Worm (Caenorhabditis elegans) whole organism, L3 larva: ENCODE measurements around the gene inx-1.

Source experiments
- R02D3.7 ChIP-seq: fragments of 150-350 bp; optimal IDR thresholded peaks from 2 replicates; lab custom pipeline; 2014; ENCODE audit warnings: missing biosample characterization, missing genetic modification characterization
- ama-1 ChIP-seq: fragments of 150-350 bp; optimal IDR thresholded peaks from 2 replicates; lab custom pipeline; 2018
- ceh-28 ChIP-seq: fragments of 150-350 bp; optimal IDR thresholded peaks from 2 replicates; lab custom pipeline; 2014; ENCODE audit warnings: missing biosample characterization, missing genetic modification reagents, missing genetic modification characterization
- egl-27 ChIP-seq: sonication (generic microtip); optimal IDR thresholded peaks from 4 replicates; lab custom pipeline; 2017; ENCODE audit warnings: missing biosample characterization, missing genetic modification reagents, missing genetic modification characterization
- elt-1 ChIP-seq: fragments of 150-350 bp; optimal IDR thresholded peaks from 2 replicates; lab custom pipeline; 2014; ENCODE audit warnings: missing biosample characterization, missing genetic modification characterization
- fkh-2 ChIP-seq: fragments of 150-350 bp; optimal IDR thresholded peaks from 2 replicates; lab custom pipeline; 2014; ENCODE audit warnings: missing biosample characterization, missing genetic modification reagents, missing genetic modification characterization
- lin-39 ChIP-seq: fragments of 150-350 bp; optimal IDR thresholded peaks from 2 replicates; lab custom pipeline; 2018; ENCODE audit warnings: missing biosample characterization, missing genetic modification reagents, missing genetic modification characterization
- nhr-12 ChIP-seq: fragments of 150-350 bp; optimal IDR thresholded peaks from 2 replicates; lab custom pipeline; 2014; ENCODE audit warnings: missing biosample characterization, missing genetic modification characterization
- nhr-67 ChIP-seq: fragments of 150-350 bp; optimal IDR thresholded peaks from 2 replicates; lab custom pipeline; 2014; ENCODE audit warnings: missing biosample characterization, missing genetic modification characterization
- pha-4 ChIP-seq: fragments of 150-350 bp; optimal IDR thresholded peaks from 2 replicates; lab custom pipeline; 2014; ENCODE audit warnings: missing biosample characterization, missing genetic modification reagents, missing genetic modification characterization
- skn-1 ChIP-seq: fragments of 150-350 bp; optimal IDR thresholded peaks from 2 replicates; lab custom pipeline; 2014; ENCODE audit warnings: missing biosample characterization, missing genetic modification characterization
- snpc-4 ChIP-seq: fragments of 150-350 bp; optimal IDR thresholded peaks from 2 replicates; lab custom pipeline; 2014; ENCODE audit warnings: missing biosample characterization, missing genetic modification characterization
- zag-1 ChIP-seq: fragments of 150-350 bp; optimal IDR thresholded peaks from 2 replicates; lab custom pipeline; 2014; ENCODE audit warnings: missing biosample characterization, missing genetic modification characterization
- ztf-11 ChIP-seq: fragments of 150-350 bp; optimal IDR thresholded peaks from 2 replicates; lab custom pipeline; 2014; ENCODE audit warnings: missing biosample characterization, missing genetic modification characterization

ce11 chrX:6953339-6953738, 2.9 kb downstream of the inx-1 start:
- no peak for TF ChIP-seq lin-39 (tag; lab: Kevin White, UChicago)
- TF ChIP-seq pha-4 (tag; lab: Kevin White, UChicago), result no peak
- TF ChIP-seq nhr-12, result no peak
- TF ChIP-seq ama-1 (lab: Kevin White, UChicago), result no peak
- no peak for TF ChIP-seq skn-1
- TF ChIP-seq snpc-4 (tag; lab: Kevin White, UChicago), result no peak
- TF ChIP-seq elt-1 (tag; lab: Kevin White, UChicago), result no peak
- no peak for TF ChIP-seq ztf-11 (tag; lab: Kevin White, UChicago)
- no peak for TF ChIP-seq zag-1
- TF ChIP-seq R02D3.7, result no peak
- TF ChIP-seq ceh-28 (tag; lab: Kevin White, UChicago), result no peak
- no peak for TF ChIP-seq fkh-2 (tag; lab: Kevin White, UChicago)
- no peak for TF ChIP-seq egl-27 (tag; lab: Kevin White, UChicago)
- TF ChIP-seq nhr-67, result no peak
